Fruit fly (Drosophila melanogaster) whole organism, embryonic: ENCODE results near the gene CG4230.

ENCODE experiments used
- CG11085 ChIP-seq: fragments of 200-800 bp; sonication (Bioruptor generic); IDR thresholded peaks from 2 replicates; pipeline ENCODE4 v1.3.6; 2022; ENCODE audit warnings: missing biosample characterization, missing genetic modification characterization
- CG12071 ChIP-seq: fragments of 200-800 bp; sonication (Bioruptor generic); optimal IDR thresholded peaks from 3 replicates; lab custom pipeline; 2018; ENCODE audit warnings: missing biosample characterization, mild to moderate bottlenecking, missing genetic modification characterization
- CG13296 ChIP-seq: fragments of 200-800 bp; sonication (Bioruptor generic); optimal IDR thresholded peaks from 3 replicates; lab custom pipeline; 2018; ENCODE audit warnings: missing biosample characterization, mild to moderate bottlenecking, missing genetic modification characterization
- CG13894 ChIP-seq: fragments of 200-800 bp; sonication (Bioruptor generic); optimal IDR thresholded peaks from 3 replicates; lab custom pipeline; 2018; ENCODE audit warnings: missing biosample characterization, mild to moderate bottlenecking, missing genetic modification characterization, moderate library complexity
- CG15073 ChIP-seq: fragments of 200-800 bp; sonication (Bioruptor generic); optimal IDR thresholded peaks from 2 replicates; lab custom pipeline; 2016; ENCODE audit warnings: missing biosample characterization, missing genetic modification characterization
- CG15514 ChIP-seq: fragments of 200-800 bp; sonication (Bioruptor generic); optimal IDR thresholded peaks from 3 replicates; lab custom pipeline; 2017; ENCODE audit warnings: missing biosample characterization, missing genetic modification characterization, mild to moderate bottlenecking, moderate library complexity, missing genetic modification reagents
- CG1792 ChIP-seq: fragments of 200-800 bp; sonication (Bioruptor generic); optimal IDR thresholded peaks from 2 replicates; lab custom pipeline; 2016; ENCODE audit warnings: missing biosample characterization, missing genetic modification characterization
- CG18599 ChIP-seq: fragments of 200-800 bp; sonication (Bioruptor generic); optimal IDR thresholded peaks from 3 replicates; lab custom pipeline; 2017; ENCODE audit warnings: missing biosample characterization, missing genetic modification characterization, mild to moderate bottlenecking, moderate library complexity, missing genetic modification reagents
- CG2116 ChIP-seq: fragments of 200-800 bp; sonication (Bioruptor generic); optimal IDR thresholded peaks from 3 replicates; lab custom pipeline; 2018; ENCODE audit warnings: missing biosample characterization, mild to moderate bottlenecking, missing genetic modification characterization
- CG32532 ChIP-seq: fragments of 200-800 bp; sonication (Bioruptor generic); IDR thresholded peaks from 2 replicates; pipeline ENCODE4 v1.3.6; 2022; ENCODE audit warnings: missing biosample characterization, missing genetic modification characterization
- CG34376 ChIP-seq: fragments of 200-800 bp; sonication (Bioruptor generic); optimal IDR thresholded peaks from 2 replicates; lab custom pipeline; 2018; ENCODE audit warnings: missing biosample characterization, mild to moderate bottlenecking, missing genetic modification characterization
- CG4328 ChIP-seq: fragments of 200-800 bp; sonication (Bioruptor generic); optimal IDR thresholded peaks from 3 replicates; lab custom pipeline; 2017; ENCODE audit warnings: missing biosample characterization, missing genetic modification reagents, missing genetic modification characterization
- CG6765 ChIP-seq: fragments of 200-800 bp; sonication (Bioruptor generic); optimal IDR thresholded peaks from 3 replicates; lab custom pipeline; 2017; ENCODE audit warnings: missing biosample characterization, mild to moderate bottlenecking, missing genetic modification characterization
- CG8290 ChIP-seq, 3 experiments: fragments of 200-800 bp; sonication (Bioruptor generic); optimal IDR thresholded peaks; 2 replicates each; lab custom pipeline; 2016 to 2019; ENCODE audit warnings: missing biosample characterization in 3 of 3, missing genetic modification characterization in 3 of 3, mild to moderate bottlenecking in 2 of 3, moderate library complexity in 1 of 3
- Dip3 ChIP-seq: fragments of 200-800 bp; sonication (Bioruptor generic); optimal IDR thresholded peaks from 3 replicates; lab custom pipeline; 2016; ENCODE audit warnings: missing biosample characterization, missing genetic modification characterization
- Ets65A ChIP-seq: fragments of 200-800 bp; sonication (Bioruptor generic); peaks from one replicate; lab custom pipeline; 2016; ENCODE audit warnings: missing biosample characterization, missing genetic modification characterization
- Fer2 ChIP-seq: fragments of 200-800 bp; sonication (Bioruptor generic); optimal IDR thresholded peaks from 2 replicates; lab custom pipeline; 2018; ENCODE audit warnings: missing biosample characterization, mild to moderate bottlenecking, missing genetic modification characterization, moderate library complexity
- Gsc ChIP-seq: fragments of 200-800 bp; sonication (Bioruptor generic); IDR thresholded peaks from 2 replicates; pipeline ENCODE4 v1.3.6; 2022; ENCODE audit warnings: missing biosample characterization, missing genetic modification characterization
- Hmx ChIP-seq: fragments of 200-800 bp; sonication (Bioruptor generic); optimal IDR thresholded peaks from 2 replicates; lab custom pipeline; 2016; ENCODE audit warnings: missing biosample characterization, missing genetic modification characterization
- MTF-1 ChIP-seq: fragments of 200-800 bp; sonication (Bioruptor generic); optimal IDR thresholded peaks from 2 replicates; lab custom pipeline; 2018; ENCODE audit warnings: missing biosample characterization, mild to moderate bottlenecking, missing genetic modification characterization, borderline replicate concordance
- Nf-YC ChIP-seq: fragments of 200-800 bp; optimal IDR thresholded peaks from 3 replicates; lab custom pipeline; 2019; ENCODE audit warnings: missing biosample characterization, mild to moderate bottlenecking, missing genetic modification characterization, moderate library complexity
- Side ChIP-seq: fragments of 200-800 bp; sonication (Bioruptor generic); optimal IDR thresholded peaks from 2 replicates; lab custom pipeline; 2016; ENCODE audit warnings: missing biosample characterization, missing genetic modification characterization
- Trl ChIP-seq, 3 experiments: fragments of >200 bp in 2 of 3; fragments of 200-800 bp in 1 of 3; sonication (Bioruptor generic) in 1 of 3; optimal IDR thresholded peaks; 2 replicates in 1 of 3; 3 replicates in 2 of 3; lab custom pipeline; 2016 to 2017; ENCODE audit warnings: missing biosample characterization in 1 of 3, missing genetic modification characterization in 1 of 3
- abd-A ChIP-seq: fragments of 200-800 bp; sonication (Bioruptor generic); optimal IDR thresholded peaks from 3 replicates; lab custom pipeline; 2019; ENCODE audit warnings: missing biosample characterization, mild to moderate bottlenecking, missing genetic modification characterization, moderate library complexity
- crol ChIP-seq: fragments of 200-800 bp; sonication (Bioruptor generic); IDR thresholded peaks from 2 replicates; pipeline ENCODE4 v1.3.6; 2022; ENCODE audit warnings: missing biosample characterization, missing genetic modification characterization
- danr ChIP-seq: fragments of 200-800 bp; sonication (Bioruptor generic); IDR thresholded peaks from 2 replicates; pipeline ENCODE4 v1.3.6; 2022; ENCODE audit warnings: missing biosample characterization, missing genetic modification characterization
- ewg ChIP-seq: fragments of 200-800 bp; sonication (Bioruptor generic); optimal IDR thresholded peaks from 3 replicates; lab custom pipeline; 2017; ENCODE audit warnings: mild to moderate bottlenecking, missing biosample characterization, missing genetic modification reagents, missing genetic modification characterization
- hbn ChIP-seq: fragments of 200-800 bp; sonication (Bioruptor generic); IDR thresholded peaks from 2 replicates; pipeline ENCODE4 v1.3.6; 2022; ENCODE audit warnings: missing biosample characterization, missing genetic modification characterization; ENCODE audit not compliant: partially characterized antibody
- kni ChIP-seq: fragments of 200-800 bp; sonication (Bioruptor generic); optimal IDR thresholded peaks from 3 replicates; lab custom pipeline; 2017; ENCODE audit warnings: mild to moderate bottlenecking, missing biosample characterization, missing genetic modification reagents, missing genetic modification characterization
- lab ChIP-seq: fragments of 200-800 bp; sonication (Bioruptor generic); optimal IDR thresholded peaks from 3 replicates; lab custom pipeline; 2017; ENCODE audit warnings: missing biosample characterization, missing genetic modification characterization, mild to moderate bottlenecking, moderate library complexity, missing genetic modification reagents
- p53 ChIP-seq: fragments of 200-800 bp; sonication (Bioruptor generic); optimal IDR thresholded peaks from 2 replicates; lab custom pipeline; 2016; ENCODE audit warnings: missing biosample characterization, missing genetic modification characterization
- pfk ChIP-seq: fragments of 200-800 bp; sonication (Bioruptor generic); optimal IDR thresholded peaks from 2 replicates; lab custom pipeline; 2018; ENCODE audit warnings: missing biosample characterization, mild to moderate bottlenecking, missing genetic modification characterization, moderate library complexity
- phol ChIP-seq: fragments of 200-800 bp; sonication (Bioruptor generic); optimal IDR thresholded peaks from 3 replicates; lab custom pipeline; 2018; ENCODE audit warnings: missing biosample characterization, mild to moderate bottlenecking, missing genetic modification characterization, moderate library complexity
- pnt ChIP-seq: fragments of 200-800 bp; sonication (Bioruptor generic); optimal IDR thresholded peaks from 3 replicates; lab custom pipeline; 2016; ENCODE audit warnings: missing biosample characterization, missing genetic modification characterization
- pros ChIP-seq: fragments of 200-800 bp; sonication (Bioruptor generic); optimal IDR thresholded peaks from 3 replicates; lab custom pipeline; 2019; ENCODE audit warnings: missing biosample characterization, mild to moderate bottlenecking, missing genetic modification characterization, moderate library complexity
- psq ChIP-seq: fragments of 200-800 bp; sonication (Bioruptor generic); optimal IDR thresholded peaks from 2 replicates; lab custom pipeline; 2017; ENCODE audit warnings: missing biosample characterization, missing genetic modification characterization
- pzg ChIP-seq: fragments of 200-800 bp; sonication (Bioruptor generic); optimal IDR thresholded peaks from 3 replicates; lab custom pipeline; 2018; ENCODE audit warnings: missing biosample characterization, mild to moderate bottlenecking, missing genetic modification characterization, moderate library complexity
- rib ChIP-seq: fragments of 200-800 bp; sonication (Bioruptor generic); IDR thresholded peaks from 2 replicates; pipeline ENCODE4 v1.3.6; 2022; ENCODE audit warnings: missing biosample characterization, missing genetic modification characterization
- row ChIP-seq: fragments of 200-800 bp; sonication (Bioruptor generic); IDR thresholded peaks from 3 replicates; pipeline ENCODE4 v1.3.6; 2022; ENCODE audit warnings: missing biosample characterization, missing genetic modification characterization
- scrt ChIP-seq: fragments of 200-800 bp; sonication (Bioruptor generic); optimal IDR thresholded peaks from 2 replicates; lab custom pipeline; 2018; ENCODE audit warnings: missing biosample characterization, mild to moderate bottlenecking, missing genetic modification characterization, moderate library complexity
- seq ChIP-seq: fragments of 200-800 bp; sonication (Bioruptor generic); IDR thresholded peaks from 2 replicates; pipeline ENCODE4 v1.3.6; 2022; ENCODE audit warnings: missing biosample characterization, missing genetic modification characterization
- sug ChIP-seq: fragments of 200-800 bp; optimal IDR thresholded peaks from 2 replicates; lab custom pipeline; 2019; ENCODE audit warnings: missing biosample characterization, mild to moderate bottlenecking, missing genetic modification characterization, moderate library complexity
- wek ChIP-seq: fragments of 200-800 bp; sonication (Bioruptor generic); optimal IDR thresholded peaks from 3 replicates; lab custom pipeline; 2018; ENCODE audit warnings: missing biosample characterization, mild to moderate bottlenecking, missing genetic modification characterization, moderate library complexity
- yki ChIP-seq: fragments of >200 bp; optimal IDR thresholded peaks from 3 replicates; lab custom pipeline; 2018
- z ChIP-seq: fragments of 200-800 bp; sonication (Bioruptor generic); IDR thresholded peaks from 3 replicates; pipeline ENCODE4 v1.3.6; 2022; ENCODE audit warnings: missing biosample characterization, missing genetic modification characterization
- zen2 ChIP-seq: fragments of 200-800 bp; sonication (Bioruptor generic); IDR thresholded peaks from 3 replicates; pipeline ENCODE4 v1.3.6; 2022; ENCODE audit warnings: missing biosample characterization, missing genetic modification characterization; ENCODE audit not compliant: partially characterized antibody
- zf30C ChIP-seq: fragments of 200-800 bp; sonication (Bioruptor generic); optimal IDR thresholded peaks from 3 replicates; lab custom pipeline; 2018; ENCODE audit warnings: missing biosample characterization, mild to moderate bottlenecking, missing genetic modification characterization

CG4230 gene

DNA sequence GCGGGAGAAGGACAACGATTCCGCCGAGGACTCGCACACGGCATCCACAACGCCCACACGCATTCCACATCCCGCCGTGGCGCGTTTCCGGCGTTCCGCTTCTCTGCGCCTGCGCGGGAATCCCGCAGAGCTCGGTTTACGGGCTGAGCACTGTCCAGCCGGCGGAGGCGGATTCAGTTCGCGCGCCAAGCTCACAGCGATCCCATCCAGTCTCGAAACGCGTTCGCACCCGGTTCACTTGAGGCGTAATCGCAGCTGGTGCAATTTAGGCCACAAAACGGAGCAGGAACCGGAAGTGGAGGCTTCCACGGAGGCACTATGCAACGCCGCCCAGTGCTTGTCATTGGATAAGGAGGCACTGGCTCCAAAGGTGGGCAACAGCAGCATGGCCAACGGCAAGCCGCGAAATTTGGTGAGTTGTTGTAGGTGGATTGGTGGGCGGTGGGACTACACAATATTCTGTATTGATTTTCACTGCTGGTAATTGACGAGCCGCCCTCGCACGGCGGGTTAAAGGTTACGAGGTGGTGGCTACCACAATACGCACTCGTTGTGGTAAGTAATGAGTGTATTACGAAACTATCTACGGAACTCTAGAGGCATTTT, 33.1 kb upstream of the CG4230 start (continued):
- TF ChIP-seq scrt (GFP tag; lab: Kevin White, UChicago) (peak; percentile 23), Gsc (GFP tag; lab: Robert Waterston, UW) (no peak)

DNA sequence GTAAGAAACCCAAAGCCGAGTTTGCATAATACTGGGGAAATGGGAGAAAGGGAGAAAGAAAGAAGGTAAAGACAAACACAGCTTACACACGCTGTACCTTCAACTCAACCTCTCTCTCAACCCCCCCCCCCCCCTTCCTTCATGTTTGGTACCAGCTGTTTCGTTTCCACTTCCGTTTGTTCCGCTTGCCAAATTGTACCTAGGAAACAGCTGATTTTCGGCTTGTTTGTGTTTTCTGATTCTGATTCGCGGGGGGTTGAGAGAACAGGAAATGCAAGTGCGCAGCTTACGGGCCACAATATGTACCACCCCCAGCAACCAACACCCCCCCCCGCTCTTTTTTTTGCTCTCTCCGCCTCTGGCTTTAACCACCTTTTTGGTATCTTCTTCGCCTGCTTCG, 32.1 kb upstream of the CG4230 start:
- peak; percentile 65 for TF ChIP-seq abd-A (tag; lab: Kevin White, UChicago)
- peak; percentile 88 for TF ChIP-seq crol
- no peak for TF ChIP-seq MTF-1 (GFP tag; lab: Kevin White, UChicago)
- peak; percentile 58 for TF ChIP-seq pros (GFP tag; lab: Kevin White, UChicago)
- peak; percentile 26 for TF ChIP-seq wek (GFP tag; lab: Kevin White, UChicago)
- TF ChIP-seq CG15073 (GFP tag; lab: Kevin White, UChicago), result no peak
- TF ChIP-seq seq, result peak; percentile 43; the same call in 1 of the 2 replicates
- no peak for TF ChIP-seq CG2116 (GFP tag; lab: Kevin White, UChicago)
- TF ChIP-seq psq (GFP tag; lab: Kevin White, UChicago), result peak; percentile 52
- TF ChIP-seq pzg (GFP tag; lab: Kevin White, UChicago), result peak; percentile 14
- peak; percentile 34 for TF ChIP-seq CG13894 (tag; lab: Kevin White, UChicago)
- peak; percentile 50 for TF ChIP-seq CG34376 (GFP tag; lab: Kevin White, UChicago)
- no peak for TF ChIP-seq Side (GFP tag; lab: Kevin White, UChicago)
- TF ChIP-seq z (GFP tag; lab: Robert Waterston, UW), result no peak
- no peak for TF ChIP-seq CG8290 (GFP tag; optimal IDR thresholded peaks at IDR 0.05; lab: Kevin White, UChicago)
- TF ChIP-seq CG8290 (tag; optimal IDR thresholded peaks at IDR 0.05; lab: Kevin White, UChicago), result peak in 1 of 2 experiments; percentile 46
- TF ChIP-seq lab (GFP tag; lab: Kevin White, UChicago), result peak; percentile 56
- TF ChIP-seq CG15514 (GFP tag; lab: Kevin White, UChicago), result peak; percentile 36
- no peak for TF ChIP-seq danr
- 0 out of 2 replicates have a peak, but pooled peaks have one; percentile 41 for TF ChIP-seq rib
- TF ChIP-seq Hmx (GFP tag; lab: Kevin White, UChicago), result no peak
- no peak for TF ChIP-seq CG11085 (GFP tag; lab: Robert Waterston, UW)
- TF ChIP-seq Ets65A (GFP tag; lab: Kevin White, UChicago), result peak; percentile 57
- TF ChIP-seq CG18599, result peak; percentile 64
- no peak for TF ChIP-seq zf30C
- no peak for TF ChIP-seq phol (tag; lab: Kevin White, UChicago)
- peak; percentile 33; the same call in 1 of the 2 replicates for TF ChIP-seq hbn (GFP tag; lab: Robert Waterston, UW)
- no peak for TF ChIP-seq Dip3 (GFP tag; lab: Kevin White, UChicago)
- peak; percentile 61 for TF ChIP-seq sug (tag; lab: Kevin White, UChicago)
- TF ChIP-seq zen2 (GFP tag; lab: Robert Waterston, UW), result no peak
- TF ChIP-seq CG13296 (GFP tag; lab: Kevin White, UChicago), result peak; percentile 29
- peak; percentile 8 for TF ChIP-seq CG6765
- no peak for TF ChIP-seq pnt (GFP tag; lab: Kevin White, UChicago)
- TF ChIP-seq row, result 0 out of 3 replicates have a peak, but pooled peaks have one; percentile 29
- TF ChIP-seq ewg (GFP tag; lab: Kevin White, UChicago), result peak; percentile 81
- no peak for TF ChIP-seq p53
- peak; percentile 28; the same call in 1 of the 2 replicates for TF ChIP-seq CG32532
- TF ChIP-seq kni, result peak; percentile 37
- TF ChIP-seq pfk (GFP tag; lab: Kevin White, UChicago), result peak; percentile 97
- TF ChIP-seq CG12071 (GFP tag; lab: Kevin White, UChicago), result peak; percentile 39
- peak in 1 of 2 experiments; percentile 20 for TF ChIP-seq Trl (optimal IDR thresholded peaks at IDR 0.05; lab: Kevin White, UChicago)
- TF ChIP-seq Trl (GFP tag; optimal IDR thresholded peaks at IDR 0.05; lab: Kevin White, UChicago), result no peak
- peak; percentile 44 for TF ChIP-seq CG4328
- TF ChIP-seq yki (lab: Kevin White, UChicago), result no peak
- peak; percentile 24 for TF ChIP-seq Nf-YC
- TF ChIP-seq CG1792 (GFP tag; lab: Kevin White, UChicago), result no peak
- TF ChIP-seq Fer2 (tag; lab: Kevin White, UChicago), result no peak
